Worm (Caenorhabditis elegans) whole organism, L3 larva: ENCODE measurements around the gene C09F5.1.
A peak's percentile ranks its signal among the peaks of the same experiment; 100 is the strongest.

Experiments
- R02D3.7 ChIP-seq: fragments of 150-350 bp; optimal IDR thresholded peaks from 2 replicates; lab custom pipeline; 2014; ENCODE audit warnings: missing biosample characterization, missing genetic modification characterization
- aly-2 ChIP-seq: fragments of 150-350 bp; optimal IDR thresholded peaks from 2 replicates; lab custom pipeline; 2014; ENCODE audit warnings: missing biosample characterization, missing genetic modification characterization
- ama-1 ChIP-seq: fragments of 150-350 bp; optimal IDR thresholded peaks from 2 replicates; lab custom pipeline; 2018
- ceh-16 ChIP-seq: sonication (generic microtip); optimal IDR thresholded peaks from 2 replicates; lab custom pipeline; 2017; ENCODE audit warnings: missing biosample characterization, missing genetic modification characterization
- ceh-28 ChIP-seq: fragments of 150-350 bp; optimal IDR thresholded peaks from 2 replicates; lab custom pipeline; 2014; ENCODE audit warnings: missing biosample characterization, missing genetic modification reagents, missing genetic modification characterization
- ceh-82 ChIP-seq: fragments of 150-350 bp; optimal IDR thresholded peaks from 2 replicates; lab custom pipeline; 2014; ENCODE audit warnings: missing biosample characterization, missing genetic modification characterization
- egl-27 ChIP-seq: sonication (generic microtip); optimal IDR thresholded peaks from 4 replicates; lab custom pipeline; 2017; ENCODE audit warnings: missing biosample characterization, missing genetic modification reagents, missing genetic modification characterization
- egl-5 ChIP-seq: fragments of 150-350 bp; optimal IDR thresholded peaks from 2 replicates; lab custom pipeline; 2017; ENCODE audit warnings: missing biosample characterization, missing genetic modification reagents, missing genetic modification characterization, inconsistent platforms
- elt-2 ChIP-seq: sonication (generic microtip); optimal IDR thresholded peaks from 2 replicates; lab custom pipeline; 2016; ENCODE audit warnings: missing genetic modification reagents, mild to moderate bottlenecking, missing genetic modification characterization, missing compliant biosample characterization
- elt-3 ChIP-seq, 3 experiments: fragments of 150-350 bp in 1 of 3; sonication (generic microtip) in 2 of 3; optimal IDR thresholded peaks; 2 replicates in 2 of 3; 4 replicates in 1 of 3; lab custom pipeline; 2014 to 2017; ENCODE audit warnings: missing biosample characterization in 3 of 3, missing genetic modification characterization in 3 of 3
- eor-1 ChIP-seq, 2 experiments: fragments of 150-350 bp; optimal IDR thresholded peaks; 2 replicates each; lab custom pipeline; 2014 to 2018; ENCODE audit warnings: missing biosample characterization in 2 of 2, missing genetic modification characterization in 2 of 2
- fkh-10 ChIP-seq: sonication (generic microtip); optimal IDR thresholded peaks from 2 replicates; lab custom pipeline; 2017; ENCODE audit warnings: missing biosample characterization, missing genetic modification reagents, missing genetic modification characterization
- fos-1 ChIP-seq: fragments of 150-350 bp; optimal IDR thresholded peaks from 2 replicates; lab custom pipeline; 2014; ENCODE audit warnings: missing biosample characterization, missing genetic modification characterization
- jun-1 ChIP-seq: fragments of 150-350 bp; optimal IDR thresholded peaks from 2 replicates; lab custom pipeline; 2014; ENCODE audit warnings: missing biosample characterization, missing genetic modification reagents, missing genetic modification characterization
- lin-15B ChIP-seq: fragments of 150-350 bp; optimal IDR thresholded peaks from 2 replicates; lab custom pipeline; 2014; ENCODE audit warnings: missing biosample characterization, missing genetic modification characterization
- lsy-12 ChIP-seq: sonication (generic microtip); optimal IDR thresholded peaks from 2 replicates; lab custom pipeline; 2016; ENCODE audit warnings: mild to moderate bottlenecking, missing genetic modification characterization, missing compliant biosample characterization
- mdl-1 ChIP-seq: fragments of 150-350 bp; optimal IDR thresholded peaks from 2 replicates; lab custom pipeline; 2014; ENCODE audit warnings: missing biosample characterization, missing genetic modification characterization
- mml-1 ChIP-seq: fragments of 150-350 bp; sonication (generic microtip); optimal IDR thresholded peaks from 3 replicates; lab custom pipeline; 2014; ENCODE audit warnings: missing biosample characterization, missing genetic modification characterization
- nfya-1 ChIP-seq: sonication (generic microtip); optimal IDR thresholded peaks from 2 replicates; lab custom pipeline; 2017; ENCODE audit warnings: missing genetic modification characterization, mild to moderate bottlenecking, missing compliant biosample characterization, antibody characterized with exemption, moderate library complexity; ENCODE audit not compliant: insufficient read depth
- nhr-11 ChIP-seq: fragments of 150-350 bp; optimal IDR thresholded peaks from 2 replicates; lab custom pipeline; 2014; ENCODE audit warnings: missing biosample characterization, missing genetic modification characterization
- nhr-12 ChIP-seq: fragments of 150-350 bp; optimal IDR thresholded peaks from 2 replicates; lab custom pipeline; 2014; ENCODE audit warnings: missing biosample characterization, missing genetic modification characterization
- nhr-23 ChIP-seq: fragments of 150-350 bp; optimal IDR thresholded peaks from 2 replicates; lab custom pipeline; 2014; ENCODE audit warnings: missing biosample characterization, missing genetic modification reagents, missing genetic modification characterization
- nhr-25 ChIP-seq: sonication (generic microtip); optimal IDR thresholded peaks from 2 replicates; lab custom pipeline; 2017; ENCODE audit warnings: missing biosample characterization, missing genetic modification characterization
- nhr-28 ChIP-seq: fragments of 150-350 bp; optimal IDR thresholded peaks from 2 replicates; lab custom pipeline; 2014; ENCODE audit warnings: missing biosample characterization, missing genetic modification characterization
- nhr-43 ChIP-seq: sonication (generic microtip); optimal IDR thresholded peaks from 2 replicates; lab custom pipeline; 2016; ENCODE audit warnings: mild to moderate bottlenecking, missing genetic modification characterization, missing compliant biosample characterization; ENCODE audit not compliant: poor library complexity, severe bottlenecking
- nhr-76 ChIP-seq: fragments of 150-350 bp; sonication (generic microtip); optimal IDR thresholded peaks from 5 replicates; lab custom pipeline; 2014; ENCODE audit warnings: missing biosample characterization, missing genetic modification characterization
- pha-4 ChIP-seq: fragments of 150-350 bp; optimal IDR thresholded peaks from 2 replicates; lab custom pipeline; 2014; ENCODE audit warnings: missing biosample characterization, missing genetic modification reagents, missing genetic modification characterization
- pqm-1 ChIP-seq: fragments of 150-350 bp; optimal IDR thresholded peaks from 2 replicates; lab custom pipeline; 2017; ENCODE audit warnings: missing biosample characterization, missing genetic modification characterization, inconsistent platforms
- sea-2 ChIP-seq: fragments of 150-350 bp; sonication (generic microtip); optimal IDR thresholded peaks from 4 replicates; lab custom pipeline; 2014; ENCODE audit warnings: missing biosample characterization, missing genetic modification reagents, missing genetic modification characterization
- skn-1 ChIP-seq: fragments of 150-350 bp; optimal IDR thresholded peaks from 2 replicates; lab custom pipeline; 2014; ENCODE audit warnings: missing biosample characterization, missing genetic modification characterization
- tbx-2 ChIP-seq: sonication (generic microtip); optimal IDR thresholded peaks from 2 replicates; lab custom pipeline; 2016; ENCODE audit warnings: mild to moderate bottlenecking, missing genetic modification characterization, missing compliant biosample characterization
- unc-39 ChIP-seq: sonication (generic microtip); optimal IDR thresholded peaks from 4 replicates; lab custom pipeline; 2017; ENCODE audit warnings: missing biosample characterization, missing genetic modification characterization
- zag-1 ChIP-seq: fragments of 150-350 bp; optimal IDR thresholded peaks from 2 replicates; lab custom pipeline; 2014; ENCODE audit warnings: missing biosample characterization, missing genetic modification characterization
- ztf-11 ChIP-seq: fragments of 150-350 bp; optimal IDR thresholded peaks from 2 replicates; lab custom pipeline; 2014; ENCODE audit warnings: missing biosample characterization, missing genetic modification characterization

The C09F5.1 gene

DNA sequence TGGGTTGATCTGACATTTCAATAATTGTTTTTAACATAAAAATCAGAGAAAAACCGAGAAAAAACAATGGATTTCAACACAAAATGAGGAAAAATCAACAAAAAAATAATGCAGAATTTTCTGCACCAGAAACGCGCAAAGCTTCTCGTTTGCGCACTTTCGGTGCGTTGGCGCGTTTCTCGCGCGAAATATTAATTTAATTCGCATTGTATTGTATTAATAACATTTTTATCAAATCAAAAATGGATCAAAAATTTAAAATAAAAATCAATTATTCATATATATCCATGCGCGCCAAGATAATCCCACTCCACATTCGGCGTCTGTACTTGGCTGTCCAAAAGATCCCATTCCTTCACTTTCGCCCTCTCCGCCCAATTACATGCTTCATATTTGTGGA lies 23.9 kb upstream of the C09F5.1 start, which contains the start of gene fem-2 (continued):
- TF ChIP-seq nhr-76 (tag; lab: Kevin White, UChicago) (no peak), mml-1 (tag; lab: Kevin White, UChicago) (no peak), ceh-16 (tag; lab: Kevin White, UChicago) (no peak), ceh-28 (tag; lab: Kevin White, UChicago) (no peak)

DNA sequence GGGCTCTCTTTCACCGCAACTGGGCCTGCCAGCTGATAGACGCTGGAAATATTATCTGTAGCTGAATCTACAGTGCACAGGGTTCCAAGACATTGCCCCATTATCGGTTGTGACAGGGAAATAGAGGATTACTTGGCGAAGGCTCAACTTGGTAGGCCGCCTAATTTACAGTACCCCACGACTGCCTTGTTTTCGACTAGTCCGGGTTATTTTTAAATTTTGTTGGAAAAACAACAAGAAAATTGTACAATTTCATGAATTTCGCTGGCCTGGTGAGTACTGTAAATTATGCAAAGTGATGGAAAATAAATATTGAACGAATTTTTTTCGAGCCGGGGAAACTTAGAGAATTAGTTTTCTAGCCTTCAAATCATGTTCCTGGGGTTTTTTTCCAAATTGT lies 22.4 kb upstream of the C09F5.1 start, which contains the start of gene T19C3.7:
TSS of gene T19C3.7 (minus strand) at position 101 of the 400 bp plus-strand sequence.
- TF ChIP-seq ama-1 (lab: Kevin White, UChicago) (no peak), ztf-11 (tag; lab: Kevin White, UChicago) (no peak)

DNA sequence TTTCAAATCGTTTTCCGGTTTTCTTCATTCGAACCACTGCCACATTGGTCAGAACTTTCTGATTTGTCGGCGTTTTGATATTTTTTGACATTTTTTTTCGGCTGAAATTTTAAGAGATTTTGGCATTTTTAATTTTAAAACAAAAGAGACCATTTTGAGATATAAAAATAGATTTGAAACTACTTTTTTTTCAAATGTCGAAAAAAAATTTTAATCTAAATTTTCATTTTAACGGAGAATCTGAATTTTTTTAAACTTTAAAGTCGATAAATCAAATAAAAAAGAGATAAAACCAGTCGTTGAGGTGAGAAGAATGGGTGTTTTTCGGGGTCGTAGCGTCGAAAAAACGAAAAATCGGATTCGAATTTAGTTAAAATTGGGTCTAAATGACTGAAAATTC lies 20.2 kb upstream of the C09F5.1 start, which contains the start of gene sbds-1:
TSS of gene sbds-1 (minus strand) at position 101 of the 400 bp plus-strand sequence.
- TF ChIP-seq zag-1 (no peak), egl-27 (tag; lab: Kevin White, UChicago) (no peak), nhr-25 (tag; lab: Kevin White, UChicago) (no peak), skn-1 (tag; lab: Kevin White, UChicago) (no peak)

- TF ChIP-seq nhr-12 (tag; lab: Kevin White, UChicago) = no peak
- TF ChIP-seq ceh-28 (tag; lab: Kevin White, UChicago) = peak; percentile 69
- TF ChIP-seq mml-1 (tag; lab: Kevin White, UChicago) = no peak
- TF ChIP-seq eor-1 (tag; optimal IDR thresholded peaks at IDR 0.05; lab: Kevin White, UChicago) = peak in 1 of 2 experiments; percentile 20
- peak; percentile 89 for TF ChIP-seq pha-4
- no peak for TF ChIP-seq aly-2
- peak; percentile 77 for TF ChIP-seq fkh-10 (GFP tag; lab: Kevin White, UChicago)
- TF ChIP-seq egl-27 (tag; lab: Kevin White, UChicago) = no peak
- TF ChIP-seq elt-3 (tag; optimal IDR thresholded peaks at IDR 0.05; lab: Kevin White, UChicago) = no peak
- TF ChIP-seq R02D3.7 = peak; percentile 18
- TF ChIP-seq mdl-1 (tag; lab: Kevin White, UChicago) = no peak
- no peak for TF ChIP-seq nhr-11 (tag; lab: Kevin White, UChicago)
- no peak for TF ChIP-seq egl-5 (tag; lab: Kevin White, UChicago)
- TF ChIP-seq nhr-25 (tag; lab: Kevin White, UChicago) = no peak
- TF ChIP-seq jun-1 = peak; percentile 34
- TF ChIP-seq nhr-23 = peak; percentile 38
- TF ChIP-seq unc-39 (tag; lab: Kevin White, UChicago) = no peak
- TF ChIP-seq nhr-43 (tag; lab: Kevin White, UChicago) = no peak
- TF ChIP-seq skn-1 (tag; lab: Kevin White, UChicago) = no peak
- TF ChIP-seq zag-1 = no peak
- TF ChIP-seq pqm-1 (tag; lab: Kevin White, UChicago) = peak; percentile 18
- no peak for TF ChIP-seq tbx-2 (tag; lab: Kevin White, UChicago)
- TF ChIP-seq ceh-82 (tag; lab: Kevin White, UChicago) = no peak
- peak; percentile 42 for TF ChIP-seq elt-2 (tag; lab: Kevin White, UChicago)
- TF ChIP-seq nfya-1 = peak; percentile 59
- TF ChIP-seq ceh-16 (tag; lab: Kevin White, UChicago) = no peak
- peak; percentile 21 for TF ChIP-seq lsy-12
- TF ChIP-seq lin-15B (tag; lab: Kevin White, UChicago) = peak; percentile 83
- TF ChIP-seq sea-2 (GFP tag; lab: Kevin White, UChicago) = no peak
- no peak for TF ChIP-seq fos-1 (tag; lab: Kevin White, UChicago)
- TF ChIP-seq nhr-28 (tag; lab: Kevin White, UChicago) = no peak
Observed at ce11 chrIII:640198-640803, 18.2 kb upstream of the C09F5.1 start, which contains the start of the genes tag-266 and tag-267. Gene tag-266, minus strand, starts transcription at chrIII:640226. Gene tag-267, plus strand, starts transcription at chrIII:640790.

ce11 chrIII:641759-642158 lies 16.8 kb upstream of the C09F5.1 start, which contains the start of gene W06E11.1:
Gene W06E11.1, plus strand, starts transcription at chrIII:642059.
- TF ChIP-seq nhr-43 (tag; lab: Kevin White, UChicago) = no peak
